Worm (Caenorhabditis elegans): Measurements from ENCODE around the gene par-4.
A peak's percentile ranks its signal among the peaks of the same experiment; 100 is the strongest.

Gene par-4

DNA sequence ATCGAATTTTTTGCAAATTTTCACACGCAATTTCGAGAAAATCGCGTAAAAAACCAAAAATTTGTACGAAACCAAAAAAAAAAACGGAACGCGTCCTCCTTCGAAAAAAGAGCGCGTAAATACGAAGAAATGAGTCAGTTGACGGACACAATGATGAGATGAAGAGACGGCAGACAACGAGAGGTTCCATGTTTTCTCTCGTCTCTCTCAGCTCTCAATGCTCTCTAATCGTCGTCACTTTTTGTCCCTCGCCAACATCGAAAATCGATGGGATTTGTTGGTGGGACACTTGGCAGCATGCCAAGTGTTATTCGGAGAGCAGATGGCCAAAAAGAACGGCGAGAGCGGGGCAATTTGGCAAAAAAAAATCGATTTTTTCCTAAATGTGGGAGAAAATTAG, 19.3 kb upstream of the par-4 start (continued):
- TF ChIP-seq chd-7 (tag; optimal IDR thresholded peaks at IDR 0.05): no peak
- TF ChIP-seq hrde-1 (tag; optimal IDR thresholded peaks at IDR 0.05; ENCODE audit: borderline replicate concordance): no peak
- peak; percentile 9 for TF ChIP-seq lsl-1 (GFP tag; optimal IDR thresholded peaks at IDR 0.05)
- TF ChIP-seq hmg-1.2 (GFP tag; IDR thresholded peaks at IDR 0.05): peak; percentile 98
- TF ChIP-seq ceh-79 (tag; optimal IDR thresholded peaks at IDR 0.05): no peak
- TF ChIP-seq ceh-40 (GFP tag; IDR thresholded peaks at IDR 0.05): no peak
- no peak for TF ChIP-seq tlf-1 (GFP tag; optimal IDR thresholded peaks at IDR 0.05)
- peak; percentile 77 for TF ChIP-seq mcd-1 (GFP tag; IDR thresholded peaks at IDR 0.05)
- no peak for TF ChIP-seq Y67H2A.10 (GFP tag; conservative IDR thresholded peaks at IDR 0.05)
- no peak for TF ChIP-seq nhr-90 (tag; optimal IDR thresholded peaks at IDR 0.05)
- no peak for TF ChIP-seq ztf-3 (GFP tag; optimal IDR thresholded peaks at IDR 0.05)
- no peak for TF ChIP-seq zfh-2 (GFP tag; conservative IDR thresholded peaks at IDR 0.05)
- TF ChIP-seq B0336.3 (GFP tag; IDR thresholded peaks at IDR 0.05): 0 out of 2 replicates have a peak, but pooled peaks have one; percentile 37
- TF ChIP-seq mxl-1 (tag; optimal IDR thresholded peaks at IDR 0.05): no peak
- no peak for TF ChIP-seq aptf-3 (GFP tag; IDR thresholded peaks at IDR 0.05)
- TF ChIP-seq B0019.2 (GFP tag; conservative IDR thresholded peaks at IDR 0.05): no peak
- TF ChIP-seq nfya-1 (tag; optimal IDR thresholded peaks at IDR 0.05; ENCODE audit: borderline replicate concordance, insufficient read depth): no peak
- TF ChIP-seq C06A6.2 (GFP tag; conservative IDR thresholded peaks at IDR 0.05): no peak
- TF ChIP-seq ZK185.1 (tag; optimal IDR thresholded peaks at IDR 0.05; ENCODE audit: poor library complexity, severe bottlenecking): peak; percentile 50
- TF ChIP-seq gei-17 (GFP tag; optimal IDR thresholded peaks at IDR 0.05): no peak
- peak; percentile 64; the same call in 1 of the 2 replicates for TF ChIP-seq K11D2.4 (GFP tag; IDR thresholded peaks at IDR 0.05)
- TF ChIP-seq ets-4 (GFP tag; optimal IDR thresholded peaks at IDR 0.05): no peak
- no peak for TF ChIP-seq F49E8.2 (tag; optimal IDR thresholded peaks at IDR 0.05; ENCODE audit: insufficient read depth)
- TF ChIP-seq unc-62 (GFP tag; optimal IDR thresholded peaks at IDR 0.05): no peak
- TF ChIP-seq egl-44 (GFP tag; IDR thresholded peaks at IDR 0.05): no peak
- no peak; the same call in 1 of the 2 replicates for TF ChIP-seq dox-1 (GFP tag; IDR thresholded peaks at IDR 0.05)
- TF ChIP-seq egl-18 (GFP tag; IDR thresholded peaks at IDR 0.05): no peak

DNA sequence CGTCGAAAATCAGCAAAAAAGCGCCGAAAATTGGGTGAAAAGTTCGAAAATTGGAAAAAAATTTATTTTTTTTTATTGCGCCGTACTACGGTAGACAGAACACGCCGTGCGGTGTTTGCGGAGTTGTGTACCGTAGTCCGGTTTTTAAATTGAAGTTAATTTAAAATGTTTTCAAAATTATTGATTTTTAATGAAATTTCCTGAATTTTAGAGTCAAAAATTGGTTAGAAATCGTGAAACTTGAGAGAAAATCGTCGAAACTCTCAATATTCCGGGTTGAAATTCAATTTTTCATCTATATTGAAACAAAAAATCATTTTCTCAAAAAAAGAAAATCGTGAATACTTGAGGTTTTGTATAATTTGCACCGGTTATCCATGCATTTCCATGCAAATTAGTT, 16.6 kb upstream of the par-4 start, which contains the start of gene nova-1:
Gene nova-1 (minus strand): TSS at position 101 of the 400 bp plus-strand sequence.
- TF ChIP-seq lsl-1 (GFP tag; optimal IDR thresholded peaks at IDR 0.05): peak; percentile 78
- no peak for TF ChIP-seq lin-35 (GFP tag; optimal IDR thresholded peaks at IDR 0.05)
- no peak for TF ChIP-seq gei-17 (GFP tag; optimal IDR thresholded peaks at IDR 0.05)

ce11 chrV:18085150-18085833, 13.2 kb upstream of the par-4 start, which contains the start of gene fbxa-106:
Gene fbxa-106 (minus strand): TSS chrV:18085200.
- TF ChIP-seq him-1 (tag; optimal IDR thresholded peaks at IDR 0.05) (no peak), lin-26 (GFP tag; IDR thresholded peaks at IDR 0.05) (no peak), ztf-28 (GFP tag; IDR thresholded peaks at IDR 0.05) (no peak), ekl-4 (GFP tag; IDR thresholded peaks at IDR 0.05) (no peak), ztf-6 (GFP tag; IDR thresholded peaks at IDR 0.05) (no peak), B0336.3 (GFP tag; IDR thresholded peaks at IDR 0.05) (peak; percentile 66), snpc-3.4 (tag; optimal IDR thresholded peaks at IDR 0.05) (peak; percentile 26), atf-7 (tag; optimal IDR thresholded peaks at IDR 0.05) (no peak), rcor-1 (GFP tag; IDR thresholded peaks at IDR 0.05) (0 out of 2 replicates have a peak, but pooled peaks have one; percentile 36), lin-40 (tag; optimal IDR thresholded peaks at IDR 0.05) (no peak), unc-130 (GFP tag; optimal IDR thresholded peaks at IDR 0.05) (no peak), dox-1 (GFP tag; IDR thresholded peaks at IDR 0.05) (no peak), tbp1 (GFP tag; optimal IDR thresholded peaks at IDR 0.05) (peak; percentile 56), repo-1 (tag; optimal IDR thresholded peaks at IDR 0.05) (peak; percentile 14), ZK185.1 (tag; optimal IDR thresholded peaks at IDR 0.05; ENCODE audit: poor library complexity, severe bottlenecking) (no peak), lin-54 (GFP tag; optimal IDR thresholded peaks at IDR 0.05) (peak; percentile 47), T26A5.8 (tag; optimal IDR thresholded peaks at IDR 0.05) (no peak), hmg-20 (GFP tag; IDR thresholded peaks at IDR 0.05) (no peak), Y53G8AR.9 (GFP tag; conservative IDR thresholded peaks at IDR 0.05) (0 out of 2 replicates have a peak, but pooled peaks have one; percentile 42), F49E8.2 (tag; optimal IDR thresholded peaks at IDR 0.05; ENCODE audit: insufficient read depth) (peak; percentile 67), aptf-2 (GFP tag; conservative IDR thresholded peaks at IDR 0.05) (no peak), lsl-1 (GFP tag; optimal IDR thresholded peaks at IDR 0.05) (peak; percentile 81)

All from whole organism, young adult.